Worm (Caenorhabditis elegans) whole organism, young adult: ENCODE results near the gene cest-35.2.

ENCODE experiments used
- B0035.1 ChIP-seq: sonication (generic microtip); optimal IDR thresholded peaks from 2 replicates; lab custom pipeline; 2016; ENCODE audit warnings: missing genetic modification characterization, mild to moderate bottlenecking, missing compliant biosample characterization, missing genotype, missing genetic modification reagents
- B0336.3 ChIP-seq: fragments of 200-800 bp; sonication (Bioruptor generic); IDR thresholded peaks from 2 replicates; pipeline ENCODE4 v1.3.6; 2022; ENCODE audit warnings: missing genetic modification characterization, missing compliant biosample characterization
- C06A6.2 ChIP-seq: fragments of 200-800 bp; sonication (Bioruptor generic); conservative IDR thresholded peaks from 2 replicates; pipeline ENCODE4 v1.3.6; 2022; ENCODE audit warnings: missing genetic modification characterization, missing compliant biosample characterization
- C17E4.6 ChIP-seq: fragments of 200-800 bp; sonication (Bioruptor generic); IDR thresholded peaks from 2 replicates; pipeline ENCODE4 v1.3.6; 2022; ENCODE audit warnings: missing genetic modification reagents, missing genetic modification characterization, missing compliant biosample characterization
- D2030.7 ChIP-seq: fragments of 200-800 bp; sonication (Bioruptor generic); IDR thresholded peaks from 2 replicates; pipeline ENCODE4 v1.3.6; 2022; ENCODE audit warnings: missing genetic modification reagents, missing genetic modification characterization, missing compliant biosample characterization
- F23B12.7 ChIP-seq: sonication (generic microtip); optimal IDR thresholded peaks from 2 replicates; lab custom pipeline; 2017; ENCODE audit warnings: missing genetic modification characterization, mild to moderate bottlenecking, missing compliant biosample characterization, antibody characterized with exemption, moderate library complexity; ENCODE audit not compliant: insufficient read depth
- F33H1.4 ChIP-seq: fragments of 200-800 bp; sonication (Bioruptor generic); IDR thresholded peaks from 2 replicates; pipeline ENCODE4 v1.3.6; 2022; ENCODE audit warnings: missing genetic modification reagents, missing genetic modification characterization, missing compliant biosample characterization
- F52B5.7 ChIP-seq: sonication (generic microtip); optimal IDR thresholded peaks from 2 replicates; lab custom pipeline; 2016; ENCODE audit warnings: mild to moderate bottlenecking, missing genetic modification characterization, missing compliant biosample characterization
- F57C9.4 ChIP-seq: sonication (generic microtip); optimal IDR thresholded peaks from 2 replicates; lab custom pipeline; 2017; ENCODE audit warnings: mild to moderate bottlenecking, missing genetic modification characterization, missing compliant biosample characterization
- Y53G8AR.9 ChIP-seq: fragments of 200-800 bp; sonication (Bioruptor generic); conservative IDR thresholded peaks from 2 replicates; pipeline ENCODE4 v1.3.6; 2022; ENCODE audit warnings: missing genetic modification reagents, missing genetic modification characterization, missing compliant biosample characterization
- ZK185.1 ChIP-seq: sonication (generic microtip); optimal IDR thresholded peaks from 2 replicates; lab custom pipeline; 2016; ENCODE audit warnings: mild to moderate bottlenecking, missing genetic modification characterization, missing compliant biosample characterization; ENCODE audit not compliant: poor library complexity, severe bottlenecking
- aptf-3 ChIP-seq: fragments of 200-800 bp; sonication (Bioruptor generic); IDR thresholded peaks from 2 replicates; pipeline ENCODE4 v1.3.6; 2022; ENCODE audit warnings: missing genetic modification characterization, missing compliant biosample characterization
- atf-7 ChIP-seq: sonication (generic microtip); optimal IDR thresholded peaks from 2 replicates; lab custom pipeline; 2017; ENCODE audit warnings: mild to moderate bottlenecking, missing genetic modification characterization, missing compliant biosample characterization
- cebp-1 ChIP-seq, 2 experiments: fragments of 200-800 bp in 1 of 2; sonication (Bioruptor generic) in 1 of 2; sonication (generic microtip) in 1 of 2; IDR thresholded peaks in 1 of 2; optimal IDR thresholded peaks in 1 of 2; 2 replicates each; pipeline versions ENCODE4 v1.3.6 to Lab custom; 2017 to 2022; ENCODE audit warnings: missing compliant biosample characterization in 2 of 2, missing genetic modification characterization in 2 of 2, mild to moderate bottlenecking in 1 of 2, missing genetic modification reagents in 1 of 2, moderate library complexity in 1 of 2
- ceh-100 ChIP-seq: fragments of 200-800 bp; sonication (Bioruptor generic); IDR thresholded peaks from 2 replicates; pipeline ENCODE4 v1.3.6; 2022; ENCODE audit warnings: missing genetic modification reagents, missing genetic modification characterization, missing compliant biosample characterization
- chd-7 ChIP-seq: sonication (generic microtip); optimal IDR thresholded peaks from 2 replicates; lab custom pipeline; 2016; ENCODE audit warnings: mild to moderate bottlenecking, missing genetic modification characterization, moderate library complexity, missing compliant biosample characterization
- die-1 ChIP-seq: sonication (generic microtip); optimal IDR thresholded peaks from 2 replicates; lab custom pipeline; 2016; ENCODE audit warnings: missing genotype, mild to moderate bottlenecking, missing genetic modification characterization, missing compliant biosample characterization
- dox-1 ChIP-seq: fragments of 200-800 bp; sonication (Bioruptor generic); IDR thresholded peaks from 2 replicates; pipeline ENCODE4 v1.3.6; 2022; ENCODE audit warnings: missing genetic modification reagents, missing genetic modification characterization, missing compliant biosample characterization
- efl-1 ChIP-seq: fragments of 150-350 bp; optimal IDR thresholded peaks from 2 replicates; lab custom pipeline; 2014; ENCODE audit warnings: missing biosample characterization, missing genetic modification reagents, missing genetic modification characterization
- egl-18 ChIP-seq: fragments of 200-800 bp; sonication (Bioruptor generic); IDR thresholded peaks from 2 replicates; pipeline ENCODE4 v1.3.6; 2022; ENCODE audit warnings: missing genetic modification reagents, missing genetic modification characterization, missing compliant biosample characterization
- fkh-3 ChIP-seq: sonication (generic microtip); optimal IDR thresholded peaks from 2 replicates; lab custom pipeline; 2016; ENCODE audit warnings: mild to moderate bottlenecking, missing genetic modification characterization, missing compliant biosample characterization
- hrde-1 ChIP-seq: sonication (generic microtip); optimal IDR thresholded peaks from 2 replicates; lab custom pipeline; 2016; ENCODE audit warnings: missing genetic modification characterization, mild to moderate bottlenecking, missing compliant biosample characterization, moderate library complexity, missing genotype, missing genetic modification reagents, borderline replicate concordance
- let-526 ChIP-seq: fragments of 200-800 bp; sonication (Bioruptor generic); IDR thresholded peaks from 2 replicates; pipeline ENCODE4 v1.3.6; 2022; ENCODE audit warnings: missing genetic modification reagents, missing genetic modification characterization, missing compliant biosample characterization
- lin-35 ChIP-seq, 3 experiments: fragments of 150-350 bp in 2 of 3; sonication (generic microtip) in 1 of 3; optimal IDR thresholded peaks; 2 replicates each; lab custom pipeline; 2014 to 2018; ENCODE audit warnings: missing biosample characterization in 3 of 3, missing genetic modification characterization in 3 of 3, missing genetic modification reagents in 3 of 3
- lin-54 ChIP-seq: fragments of 200-800 bp; sonication (Bioruptor generic); optimal IDR thresholded peaks from 2 replicates; lab custom pipeline; 2018; ENCODE audit warnings: mild to moderate bottlenecking, missing genetic modification characterization, missing compliant biosample characterization
- lsl-1 ChIP-seq: fragments of 200-800 bp; sonication (Bioruptor generic); optimal IDR thresholded peaks from 2 replicates; lab custom pipeline; 2018; ENCODE audit warnings: mild to moderate bottlenecking, missing genetic modification characterization, moderate library complexity, missing compliant biosample characterization
- madf-3 ChIP-seq: fragments of 200-800 bp; sonication (Bioruptor generic); IDR thresholded peaks from 2 replicates; pipeline ENCODE4 v1.3.6; 2022; ENCODE audit warnings: missing genetic modification reagents, missing genetic modification characterization, missing compliant biosample characterization
- madf-6 ChIP-seq: fragments of 200-800 bp; sonication (Bioruptor generic); IDR thresholded peaks from 2 replicates; pipeline ENCODE4 v1.3.6; 2022; ENCODE audit warnings: missing genetic modification reagents, missing genetic modification characterization, missing compliant biosample characterization
- mcd-1 ChIP-seq: fragments of 200-800 bp; sonication (Bioruptor generic); IDR thresholded peaks from 2 replicates; pipeline ENCODE4 v1.3.6; 2022; ENCODE audit warnings: missing genetic modification reagents, missing genetic modification characterization, missing compliant biosample characterization
- mel-28 ChIP-seq: sonication (generic microtip); optimal IDR thresholded peaks from 2 replicates; lab custom pipeline; 2016; ENCODE audit warnings: borderline replicate concordance, mild to moderate bottlenecking, missing genetic modification characterization, missing compliant biosample characterization
- nfya-1 ChIP-seq: sonication (generic microtip); optimal IDR thresholded peaks from 2 replicates; lab custom pipeline; 2017; ENCODE audit warnings: antibody characterized with exemption, missing compliant biosample characterization, missing genetic modification characterization, borderline replicate concordance; ENCODE audit not compliant: insufficient read depth
- nfya-2 ChIP-seq: fragments of 200-800 bp; sonication (Bioruptor generic); IDR thresholded peaks from 2 replicates; pipeline ENCODE4 v1.3.6; 2022; ENCODE audit warnings: missing genetic modification reagents, missing genetic modification characterization, missing compliant biosample characterization
- nfyb-1 ChIP-seq: fragments of 200-800 bp; sonication (Bioruptor generic); IDR thresholded peaks from 2 replicates; pipeline ENCODE4 v1.3.6; 2022; ENCODE audit warnings: missing genetic modification reagents, missing genetic modification characterization, missing compliant biosample characterization
- nhr-27 ChIP-seq: fragments of 200-800 bp; sonication (Bioruptor generic); optimal IDR thresholded peaks from 2 replicates; lab custom pipeline; 2018; ENCODE audit warnings: mild to moderate bottlenecking, missing genetic modification characterization, moderate library complexity, missing compliant biosample characterization
- nhr-80 ChIP-seq: sonication (generic microtip); optimal IDR thresholded peaks from 2 replicates; lab custom pipeline; 2016; ENCODE audit warnings: missing genetic modification characterization, missing compliant biosample characterization
- nhr-90 ChIP-seq: sonication (generic microtip); optimal IDR thresholded peaks from 2 replicates; lab custom pipeline; 2016; ENCODE audit warnings: missing genotype, mild to moderate bottlenecking, missing genetic modification characterization, missing compliant biosample characterization
- rcor-1 ChIP-seq: fragments of 200-800 bp; sonication (Bioruptor generic); IDR thresholded peaks from 2 replicates; pipeline ENCODE4 v1.3.6; 2022; ENCODE audit warnings: missing genetic modification reagents, missing genetic modification characterization, missing compliant biosample characterization
- repo-1 ChIP-seq: sonication (generic microtip); optimal IDR thresholded peaks from 2 replicates; lab custom pipeline; 2017; ENCODE audit warnings: mild to moderate bottlenecking, missing genetic modification characterization, missing compliant biosample characterization
- snpc-3.4 ChIP-seq: sonication (generic microtip); optimal IDR thresholded peaks from 2 replicates; lab custom pipeline; 2017; ENCODE audit warnings: missing genetic modification characterization, mild to moderate bottlenecking, missing compliant biosample characterization, antibody characterized with exemption, moderate library complexity, missing genotype, missing genetic modification reagents
- unc-130 ChIP-seq: sonication (generic microtip); optimal IDR thresholded peaks from 2 replicates; lab custom pipeline; 2016; ENCODE audit warnings: missing genetic modification reagents, missing genetic modification characterization, missing compliant biosample characterization
- zfh-2 ChIP-seq: fragments of 200-800 bp; sonication (Bioruptor generic); conservative IDR thresholded peaks from 2 replicates; pipeline ENCODE4 v1.3.6; 2022; ENCODE audit warnings: missing genetic modification reagents, missing genetic modification characterization, missing compliant biosample characterization
- ztf-18 ChIP-seq: sonication (generic microtip); optimal IDR thresholded peaks from 2 replicates; lab custom pipeline; 2016; ENCODE audit warnings: missing genotype, mild to moderate bottlenecking, missing genetic modification characterization, missing compliant biosample characterization
- ztf-26 ChIP-seq: sonication (generic microtip); optimal IDR thresholded peaks from 2 replicates; lab custom pipeline; 2017; ENCODE audit warnings: missing genetic modification characterization, missing compliant biosample characterization
- ztf-28 ChIP-seq: fragments of 200-800 bp; sonication (Bioruptor generic); IDR thresholded peaks from 2 replicates; pipeline ENCODE4 v1.3.6; 2022; ENCODE audit warnings: missing genetic modification reagents, missing genetic modification characterization, missing compliant biosample characterization

The cest-35.2 gene

DNA sequence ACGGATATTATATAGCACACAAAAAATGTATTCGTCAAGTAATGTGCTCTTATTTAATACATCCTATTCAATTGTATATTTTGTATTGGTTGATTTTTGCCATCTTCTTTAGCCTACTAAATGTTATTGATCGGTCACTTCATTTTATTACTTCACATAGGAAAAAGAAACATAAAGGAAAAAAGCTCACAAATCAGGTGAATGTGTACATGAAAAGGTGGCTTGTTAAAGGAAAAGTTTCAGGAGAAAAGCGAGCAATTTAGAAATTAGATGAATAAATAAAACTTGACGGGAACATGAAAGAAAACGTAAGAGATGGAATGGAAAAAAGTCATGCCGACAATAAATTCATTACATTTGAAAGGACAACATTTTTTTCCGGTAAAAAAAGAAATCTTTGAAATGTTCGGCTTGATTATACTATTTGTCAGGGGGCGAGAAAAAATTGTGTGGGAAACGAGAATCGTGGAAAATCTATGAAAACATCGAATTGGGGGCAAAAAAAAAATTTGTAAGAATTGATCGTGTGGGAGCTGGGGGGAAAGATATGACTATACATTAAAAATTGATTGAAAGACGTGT is 38.5 kb upstream of the cest-35.2 start (continued):
- TF ChIP-seq hrde-1 (tag; lab: Kevin White, UChicago): peak; percentile 42
- TF ChIP-seq ztf-26 (tag; lab: Kevin White, UChicago): no peak
- TF ChIP-seq C06A6.2: no peak
- TF ChIP-seq aptf-3 (GFP tag; lab: Robert Waterston, UW): no peak

DNA sequence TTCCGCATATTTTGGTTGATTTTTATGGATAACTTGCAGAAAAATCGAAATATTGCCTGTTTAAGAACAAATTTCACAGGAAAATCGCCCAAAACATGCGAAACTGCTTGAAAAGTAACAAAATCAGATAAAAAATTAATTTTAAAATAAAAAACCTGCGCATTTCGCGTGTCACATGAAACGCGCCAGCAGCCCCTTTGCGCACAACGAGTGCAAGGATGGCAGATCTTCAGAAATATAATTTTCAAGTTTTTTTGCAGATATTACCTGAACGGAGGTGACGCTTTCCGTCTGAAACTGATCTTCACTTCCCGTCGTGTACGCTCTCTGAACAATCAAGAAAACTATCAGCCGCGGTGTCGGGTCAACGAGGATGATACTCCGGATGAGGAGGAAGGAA is 38.0 kb upstream of the cest-35.2 start:
- TF ChIP-seq D2030.7 (GFP tag; lab: Robert Waterston, UW) (0 out of 2 replicates have a peak, but pooled peaks have one; percentile 16), nfya-1 (no peak), zfh-2 (GFP tag; lab: Robert Waterston, UW) (no peak), C17E4.6 (GFP tag; lab: Robert Waterston, UW) (no peak), dox-1 (GFP tag; lab: Robert Waterston, UW) (peak; percentile 72), nhr-27 (tag; lab: Kevin White, UChicago) (no peak), cebp-1 (GFP tag; IDR thresholded peaks at IDR 0.05; lab: Robert Waterston, UW) (no peak), cebp-1 (tag; optimal IDR thresholded peaks at IDR 0.05; lab: Kevin White, UChicago) (peak; percentile 36), chd-7 (tag; lab: Kevin White, UChicago) (no peak), nfyb-1 (GFP tag; lab: Robert Waterston, UW) (peak; percentile 16; the same call in 1 of the 2 replicates), ceh-100 (GFP tag; lab: Robert Waterston, UW) (no peak), F33H1.4 (GFP tag; lab: Robert Waterston, UW) (peak; percentile 19; the same call in 1 of the 2 replicates), F23B12.7 (tag; lab: Kevin White, UChicago) (peak; percentile 9), ztf-26 (tag; lab: Kevin White, UChicago) (no peak), mel-28 (tag; lab: Kevin White, UChicago) (no peak), atf-7 (tag; lab: Kevin White, UChicago) (no peak), egl-18 (GFP tag; lab: Robert Waterston, UW) (no peak), Y53G8AR.9 (GFP tag; lab: Robert Waterston, UW) (0 out of 2 replicates have a peak, but pooled peaks have one; percentile 46), rcor-1 (no peak), ztf-28 (no peak), snpc-3.4 (tag; lab: Kevin White, UChicago) (peak; percentile 45), ztf-18 (peak; percentile 92), lsl-1 (GFP tag; lab: Kevin White, UChicago) (peak; percentile 15), efl-1 (GFP tag; lab: Kevin White, UChicago) (no peak), nhr-90 (tag; lab: Kevin White, UChicago) (no peak), let-526 (no peak), F52B5.7 (tag; lab: Kevin White, UChicago) (no peak), mcd-1 (GFP tag; lab: Robert Waterston, UW) (peak; percentile 77), B0336.3 (GFP tag; lab: Robert Waterston, UW) (no peak), lin-35 (GFP tag; optimal IDR thresholded peaks at IDR 0.05; lab: Kevin White, UChicago) (peak in 2 of 3 experiments; percentile 22 to 47), fkh-3 (no peak), B0035.1 (tag; lab: Kevin White, UChicago) (no peak), madf-6 (GFP tag; lab: Robert Waterston, UW) (peak; percentile 31; the same call in 1 of the 2 replicates), F57C9.4 (tag; lab: Kevin White, UChicago) (no peak), nhr-80 (tag; lab: Kevin White, UChicago) (peak; percentile 8), ZK185.1 (no peak), repo-1 (tag; lab: Kevin White, UChicago) (no peak), nfya-2 (no peak), madf-3 (GFP tag; lab: Robert Waterston, UW) (0 out of 2 replicates have a peak, but pooled peaks have one; percentile 61), die-1 (tag; lab: Kevin White, UChicago) (no peak), lin-54 (GFP tag; lab: Kevin White, UChicago) (peak; percentile 44), unc-130 (GFP tag; lab: Kevin White, UChicago) (no peak)
